Worm (Caenorhabditis elegans): ENCODE measurements around the gene ZK418.11.

DNA sequence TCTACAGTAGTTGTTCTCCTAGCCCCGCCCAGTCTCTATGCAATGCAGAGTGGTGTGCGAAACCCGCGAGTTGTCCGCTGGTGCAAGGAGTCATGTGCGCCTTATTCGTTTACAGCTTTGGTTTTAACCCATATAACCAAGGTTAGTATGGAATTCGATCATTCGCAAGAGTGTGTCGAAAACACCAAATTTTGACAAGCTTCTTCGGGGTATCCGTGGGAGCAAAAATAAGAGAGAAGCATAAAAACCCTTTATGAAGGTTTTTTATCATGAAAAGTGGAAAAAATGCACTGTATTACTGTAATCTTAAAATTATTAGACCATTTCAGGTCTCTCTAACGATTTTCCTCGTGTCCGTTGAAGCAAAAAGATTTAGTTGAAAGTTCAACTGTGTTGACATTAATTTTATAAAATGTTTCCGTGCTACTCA, 42.1 kb downstream of the ZK418.11 start:
- TF ChIP-seq nhr-232 (tag; optimal IDR thresholded peaks at IDR 0.05) = no peak
- TF ChIP-seq pha-4 (tag; optimal IDR thresholded peaks at IDR 0.05) = no peak
- no peak for TF ChIP-seq mec-3 (tag; optimal IDR thresholded peaks at IDR 0.05; ENCODE audit: borderline replicate concordance)
- TF ChIP-seq pqm-1 (tag; optimal IDR thresholded peaks at IDR 0.05) = no peak
- no peak for TF ChIP-seq fkh-10 (GFP tag; optimal IDR thresholded peaks at IDR 0.05)
- TF ChIP-seq hlh-30 (tag; optimal IDR thresholded peaks at IDR 0.05; ENCODE audit: insufficient read depth) = peak; percentile 25
- TF ChIP-seq gmeb-2 (tag; optimal IDR thresholded peaks at IDR 0.05) = no peak
- TF ChIP-seq ceh-48 (tag; optimal IDR thresholded peaks at IDR 0.05) = no peak
- no peak for TF ChIP-seq ceh-45 (GFP tag; IDR thresholded peaks at IDR 0.05)
- TF ChIP-seq pha-2 (tag; optimal IDR thresholded peaks at IDR 0.05) = no peak

Data from whole organism, late embryonic.